Fruit fly (Drosophila melanogaster) whole organism, embryonic: ENCODE data around the gene Sdhaf3.

Source experiments
- Bdp1 ChIP-seq: fragments of 200-800 bp; sonication (Bioruptor generic); optimal IDR thresholded peaks from 3 replicates; lab custom pipeline; 2016; ENCODE audit warnings: missing biosample characterization, missing genetic modification characterization
- CG10654 ChIP-seq: fragments of 200-800 bp; sonication (Bioruptor generic); optimal IDR thresholded peaks from 2 replicates; lab custom pipeline; 2016; ENCODE audit warnings: missing biosample characterization, missing genetic modification characterization
- CG12769 ChIP-seq: fragments of 200-800 bp; sonication (Bioruptor generic); optimal IDR thresholded peaks from 2 replicates; lab custom pipeline; 2019; ENCODE audit warnings: missing biosample characterization, mild to moderate bottlenecking, missing genetic modification characterization, moderate library complexity
- CG14441 ChIP-seq: fragments of 200-800 bp; sonication (Bioruptor generic); IDR thresholded peaks from 2 replicates; pipeline ENCODE4 v1.3.6; 2022; ENCODE audit warnings: missing biosample characterization, missing genetic modification characterization
- CG15011 ChIP-seq: fragments of 200-800 bp; sonication (Bioruptor generic); optimal IDR thresholded peaks from 3 replicates; lab custom pipeline; 2018; ENCODE audit warnings: missing biosample characterization, mild to moderate bottlenecking, missing genetic modification characterization
- CG17385 ChIP-seq: fragments of 200-800 bp; sonication (Bioruptor generic); optimal IDR thresholded peaks from 3 replicates; lab custom pipeline; 2018; ENCODE audit warnings: missing biosample characterization, mild to moderate bottlenecking, missing genetic modification characterization
- CG2202 ChIP-seq: fragments of 200-800 bp; sonication (Bioruptor generic); optimal IDR thresholded peaks from 2 replicates; lab custom pipeline; 2018; ENCODE audit warnings: missing biosample characterization, mild to moderate bottlenecking, missing genetic modification characterization
- CG31388 ChIP-seq: fragments of 200-800 bp; sonication (Bioruptor generic); optimal IDR thresholded peaks from 2 replicates; lab custom pipeline; 2016; ENCODE audit warnings: missing biosample characterization, missing genetic modification characterization
- CG34224 ChIP-seq: fragments of 200-800 bp; sonication (Bioruptor generic); IDR thresholded peaks from 3 replicates; pipeline ENCODE4 v1.3.6; 2022; ENCODE audit warnings: missing biosample characterization, missing genetic modification characterization; ENCODE audit not compliant: partially characterized antibody
- CG4360 ChIP-seq: fragments of 200-800 bp; sonication (Bioruptor generic); IDR thresholded peaks from 2 replicates; pipeline ENCODE4 v1.3.6; 2022; ENCODE audit warnings: missing biosample characterization, missing genetic modification characterization
- CG7556 ChIP-seq: fragments of 200-800 bp; sonication (Bioruptor generic); optimal IDR thresholded peaks from 2 replicates; lab custom pipeline; 2017; ENCODE audit warnings: missing biosample characterization, mild to moderate bottlenecking, missing genetic modification characterization
- CG7745 ChIP-seq: fragments of 200-800 bp; sonication (Bioruptor generic); optimal IDR thresholded peaks from 2 replicates; lab custom pipeline; 2018; ENCODE audit warnings: missing biosample characterization, mild to moderate bottlenecking, missing genetic modification characterization, moderate library complexity
- CG7928 ChIP-seq: fragments of 200-800 bp; sonication (Bioruptor generic); optimal IDR thresholded peaks from 2 replicates; lab custom pipeline; 2017; ENCODE audit warnings: missing biosample characterization, mild to moderate bottlenecking, missing genetic modification characterization
- CG8281 ChIP-seq: fragments of 200-800 bp; sonication (Bioruptor generic); optimal IDR thresholded peaks from 2 replicates; lab custom pipeline; 2018; ENCODE audit warnings: missing biosample characterization, mild to moderate bottlenecking, missing genetic modification characterization, moderate library complexity
- CrebB ChIP-seq: fragments of 200-800 bp; sonication (Bioruptor generic); optimal IDR thresholded peaks from 3 replicates; lab custom pipeline; 2018; ENCODE audit warnings: missing biosample characterization, mild to moderate bottlenecking, missing genetic modification characterization
- D19A ChIP-seq: fragments of 200-800 bp; optimal IDR thresholded peaks from 3 replicates; lab custom pipeline; 2019; ENCODE audit warnings: missing biosample characterization, mild to moderate bottlenecking, missing genetic modification characterization, moderate library complexity
- Deaf1 ChIP-seq: fragments of 200-800 bp; optimal IDR thresholded peaks from 3 replicates; lab custom pipeline; 2019; ENCODE audit warnings: missing biosample characterization, mild to moderate bottlenecking, missing genetic modification characterization, moderate library complexity
- Dip2 ChIP-seq: fragments of 200-800 bp; sonication (Bioruptor generic); IDR thresholded peaks from 2 replicates; pipeline ENCODE4 v1.3.6; 2022; ENCODE audit warnings: missing biosample characterization, missing genetic modification characterization
- Eip74EF ChIP-seq, 2 experiments: fragments of 200-800 bp in 1 of 2; fragments of >200 bp in 1 of 2; sonication (Bioruptor generic) in 1 of 2; optimal IDR thresholded peaks; 2 replicates each; lab custom pipeline; 2017 to 2019; ENCODE audit warnings: missing biosample characterization in 2 of 2, missing genetic modification characterization in 2 of 2, mild to moderate bottlenecking in 1 of 2, moderate library complexity in 1 of 2
- HLH4C ChIP-seq: fragments of 200-800 bp; sonication (Bioruptor generic); IDR thresholded peaks from 3 replicates; pipeline ENCODE4 v1.3.6; 2022; ENCODE audit warnings: missing biosample characterization, missing genetic modification characterization; ENCODE audit not compliant: partially characterized antibody
- HLH54F ChIP-seq: fragments of 200-800 bp; sonication (Bioruptor generic); optimal IDR thresholded peaks from 3 replicates; lab custom pipeline; 2016; ENCODE audit warnings: missing biosample characterization, missing genetic modification characterization
- MESR4 ChIP-seq: fragments of 200-800 bp; sonication (Bioruptor generic); optimal IDR thresholded peaks from 2 replicates; lab custom pipeline; 2018; ENCODE audit warnings: missing biosample characterization, mild to moderate bottlenecking, missing genetic modification characterization, moderate library complexity
- NC2α ChIP-seq: fragments of 200-800 bp; sonication (Bioruptor generic); optimal IDR thresholded peaks from 2 replicates; lab custom pipeline; 2016; ENCODE audit warnings: missing biosample characterization, missing genetic modification characterization
- NFAT ChIP-seq: fragments of 200-800 bp; sonication (Bioruptor generic); IDR thresholded peaks from 2 replicates; pipeline ENCODE4 v1.3.6; 2022; ENCODE audit warnings: missing biosample characterization, missing genetic modification characterization
- PHDP ChIP-seq: fragments of 200-800 bp; sonication (Bioruptor generic); optimal IDR thresholded peaks from 3 replicates; lab custom pipeline; 2018; ENCODE audit warnings: missing biosample characterization, mild to moderate bottlenecking, missing genetic modification characterization, moderate library complexity
- Rfx ChIP-seq: fragments of 200-800 bp; sonication (Bioruptor generic); IDR thresholded peaks from 2 replicates; pipeline ENCODE4 v1.3.6; 2022; ENCODE audit warnings: missing biosample characterization, missing genetic modification characterization
- Rx ChIP-seq: fragments of 200-800 bp; sonication (Bioruptor generic); IDR thresholded peaks from 2 replicates; pipeline ENCODE4 v1.3.6; 2022; ENCODE audit warnings: missing biosample characterization, missing genetic modification characterization
- Side ChIP-seq: fragments of 200-800 bp; sonication (Bioruptor generic); optimal IDR thresholded peaks from 2 replicates; lab custom pipeline; 2016; ENCODE audit warnings: missing biosample characterization, missing genetic modification characterization
- ac ChIP-seq: fragments of 200-800 bp; sonication (Bioruptor generic); optimal IDR thresholded peaks from 3 replicates; lab custom pipeline; 2017; ENCODE audit warnings: missing biosample characterization, mild to moderate bottlenecking, missing genetic modification characterization
- aop ChIP-seq: fragments of 200-800 bp; sonication (Bioruptor generic); IDR thresholded peaks from 2 replicates; pipeline ENCODE4 v1.3.6; 2022; ENCODE audit warnings: missing biosample characterization, missing genetic modification characterization
- ase ChIP-seq: fragments of 200-800 bp; sonication (Bioruptor generic); IDR thresholded peaks from 3 replicates; pipeline ENCODE4 v1.3.6; 2022; ENCODE audit warnings: missing biosample characterization, missing genetic modification characterization
- br ChIP-seq: fragments of >200 bp; optimal IDR thresholded peaks from 2 replicates; lab custom pipeline; 2017
- cad ChIP-seq: fragments of >200 bp; optimal IDR thresholded peaks from 2 replicates; lab custom pipeline; 2017; ENCODE audit warnings: missing biosample characterization, missing genetic modification characterization
- chinmo ChIP-seq: fragments of 200-800 bp; sonication (Bioruptor generic); IDR thresholded peaks from 4 replicates; pipeline ENCODE4 v1.3.6; 2022; ENCODE audit warnings: missing biosample characterization, missing genetic modification characterization; ENCODE audit not compliant: partially characterized antibody
- dimm ChIP-seq: fragments of 200-800 bp; sonication (Bioruptor generic); IDR thresholded peaks from 2 replicates; pipeline ENCODE4 v1.3.6; 2022; ENCODE audit warnings: missing biosample characterization, missing genetic modification characterization
- dmrt99B ChIP-seq: fragments of 200-800 bp; sonication (Bioruptor generic); optimal IDR thresholded peaks from 2 replicates; lab custom pipeline; 2018; ENCODE audit warnings: missing biosample characterization, mild to moderate bottlenecking, missing genetic modification characterization, moderate library complexity
- ewg ChIP-seq: fragments of 200-800 bp; sonication (Bioruptor generic); optimal IDR thresholded peaks from 3 replicates; lab custom pipeline; 2017; ENCODE audit warnings: mild to moderate bottlenecking, missing biosample characterization, missing genetic modification reagents, missing genetic modification characterization
- fd3F ChIP-seq: fragments of 200-800 bp; sonication (Bioruptor generic); optimal IDR thresholded peaks from 2 replicates; lab custom pipeline; 2018; ENCODE audit warnings: missing biosample characterization, mild to moderate bottlenecking, missing genetic modification characterization, moderate library complexity
- hbn ChIP-seq: fragments of 200-800 bp; sonication (Bioruptor generic); IDR thresholded peaks from 2 replicates; pipeline ENCODE4 v1.3.6; 2022; ENCODE audit warnings: missing biosample characterization, missing genetic modification characterization; ENCODE audit not compliant: partially characterized antibody
- hkb ChIP-seq, 2 experiments: fragments of 200-800 bp in 1 of 2; fragments of >200 bp in 1 of 2; sonication (Bioruptor generic) in 1 of 2; IDR thresholded peaks in 1 of 2; optimal IDR thresholded peaks in 1 of 2; 2 replicates each; pipeline versions ENCODE4 v1.3.6 to Lab custom; 2017 to 2022; ENCODE audit warnings: missing biosample characterization in 1 of 2, missing genetic modification characterization in 1 of 2
- nau ChIP-seq: fragments of 200-800 bp; sonication (Bioruptor generic); optimal IDR thresholded peaks from 3 replicates; lab custom pipeline; 2017; ENCODE audit warnings: missing biosample characterization, mild to moderate bottlenecking, missing genetic modification characterization, missing genetic modification reagents
- odd ChIP-seq: fragments of 200-800 bp; sonication (Bioruptor generic); optimal IDR thresholded peaks from 2 replicates; lab custom pipeline; 2017; ENCODE audit warnings: missing biosample characterization, mild to moderate bottlenecking, missing genetic modification characterization
- p53 ChIP-seq: fragments of 200-800 bp; sonication (Bioruptor generic); optimal IDR thresholded peaks from 2 replicates; lab custom pipeline; 2016; ENCODE audit warnings: missing biosample characterization, missing genetic modification characterization
- pros ChIP-seq: fragments of 200-800 bp; sonication (Bioruptor generic); optimal IDR thresholded peaks from 3 replicates; lab custom pipeline; 2019; ENCODE audit warnings: missing biosample characterization, mild to moderate bottlenecking, missing genetic modification characterization, moderate library complexity
- pum ChIP-seq: fragments of 200-800 bp; sonication (Bioruptor generic); optimal IDR thresholded peaks from 2 replicates; lab custom pipeline; 2016; ENCODE audit warnings: missing biosample characterization, missing genetic modification characterization
- stc ChIP-seq: fragments of 200-800 bp; sonication (Bioruptor generic); IDR thresholded peaks from 2 replicates; pipeline ENCODE4 v1.3.6; 2022; ENCODE audit warnings: missing biosample characterization, missing genetic modification characterization
- sug ChIP-seq: fragments of 200-800 bp; optimal IDR thresholded peaks from 2 replicates; lab custom pipeline; 2019; ENCODE audit warnings: missing biosample characterization, mild to moderate bottlenecking, missing genetic modification characterization, moderate library complexity
- vvl ChIP-seq: fragments of 200-800 bp; sonication (Bioruptor generic); IDR thresholded peaks from 2 replicates; pipeline ENCODE4 v1.3.6; 2022; ENCODE audit warnings: missing biosample characterization, missing genetic modification characterization
- yki ChIP-seq: fragments of >200 bp; optimal IDR thresholded peaks from 3 replicates; lab custom pipeline; 2018
- zfh2 ChIP-seq: fragments of 200-800 bp; sonication (Bioruptor generic); optimal IDR thresholded peaks from 2 replicates; lab custom pipeline; 2016; ENCODE audit warnings: missing biosample characterization, missing genetic modification characterization

Gene Sdhaf3

dm6 chr3R:16452954-16453587, 29.2 kb downstream of the Sdhaf3 start (continued):
- TF ChIP-seq CG17385 (GFP tag; lab: Kevin White, UChicago) (peak; percentile 80), Rx (no peak), Bdp1 (no peak), Eip74EF (GFP tag; optimal IDR thresholded peaks at IDR 0.05; lab: Kevin White, UChicago) (no peak), stc (GFP tag; lab: Robert Waterston, UW) (no peak), CG7556 (GFP tag; lab: Kevin White, UChicago) (no peak), Side (GFP tag; lab: Kevin White, UChicago) (no peak), ewg (GFP tag; lab: Kevin White, UChicago) (peak; percentile 0), Rfx (GFP tag; lab: Robert Waterston, UW) (no peak), ase (no peak), dimm (GFP tag; lab: Robert Waterston, UW) (no peak), CG2202 (tag; lab: Kevin White, UChicago) (no peak), PHDP (tag; lab: Kevin White, UChicago) (no peak), dmrt99B (no peak), MESR4 (GFP tag; lab: Kevin White, UChicago) (no peak), fd3F (GFP tag; lab: Kevin White, UChicago) (no peak), br (lab: Kevin White, UChicago) (no peak), Dip2 (GFP tag; lab: Robert Waterston, UW) (no peak), NFAT (GFP tag; lab: Robert Waterston, UW) (no peak), chinmo (GFP tag; lab: Robert Waterston, UW) (peak; percentile 90; the same call in 3 of the 4 replicates), pros (peak; percentile 97), HLH54F (no peak), CG10654 (GFP tag; lab: Kevin White, UChicago) (no peak), hbn (GFP tag; lab: Robert Waterston, UW) (peak; percentile 23; the same call in 1 of the 2 replicates), CG7928 (GFP tag; lab: Kevin White, UChicago) (no peak), pum (GFP tag; lab: Kevin White, UChicago) (no peak), hkb (optimal IDR thresholded peaks at IDR 0.05; lab: Kevin White, UChicago) (no peak), hkb (GFP tag; IDR thresholded peaks at IDR 0.05; lab: Robert Waterston, UW) (no peak), CrebB (tag; lab: Kevin White, UChicago) (no peak), nau (GFP tag; lab: Kevin White, UChicago) (no peak), zfh2 (GFP tag; lab: Kevin White, UChicago) (no peak), ac (GFP tag; lab: Kevin White, UChicago) (no peak), Deaf1 (peak; percentile 53), vvl (GFP tag; lab: Robert Waterston, UW) (peak; percentile 52; the same call in 1 of the 2 replicates), CG7745 (tag; lab: Kevin White, UChicago) (no peak), sug (peak; percentile 25), aop (GFP tag; lab: Robert Waterston, UW) (no peak), p53 (peak; percentile 76), HLH4C (GFP tag; lab: Robert Waterston, UW) (no peak), cad (GFP tag; lab: Kevin White, UChicago) (peak; percentile 79), CG15011 (GFP tag; lab: Kevin White, UChicago) (no peak), odd (no peak), CG14441 (GFP tag; lab: Robert Waterston, UW) (no peak), CG12769 (tag; lab: Kevin White, UChicago) (no peak), CG4360 (GFP tag; lab: Robert Waterston, UW) (peak; percentile 79), CG8281 (tag; lab: Kevin White, UChicago) (no peak), CG34224 (peak; percentile 19; the same call in 2 of the 3 replicates), NC2α (GFP tag; lab: Kevin White, UChicago) (no peak), yki (lab: Kevin White, UChicago) (peak; percentile 42), D19A (tag; lab: Kevin White, UChicago) (no peak), CG31388 (GFP tag; lab: Kevin White, UChicago) (no peak)
